Worm (Caenorhabditis elegans): ENCODE results near the gene W08F4.13.
"Not testable (repeated sequence)": the region's sequence is repeated elsewhere in the genome, so short reads cannot be mapped to it uniquely, and the experiment has no call there.

Gene W08F4.13

ce11 chrII:584321-584848, at the start of gene W08F4.13, which contains the start of gene W08F4.12:
Gene W08F4.13 (plus strand): TSS chrII:584798.
Gene W08F4.12 (minus strand): TSS chrII:584421.
- TF ChIP-seq ztf-29 (GFP tag; IDR thresholded peaks at IDR 0.05) = no peak
- no peak for TF ChIP-seq flt-1 (GFP tag; IDR thresholded peaks at IDR 0.05)
- TF ChIP-seq med-1 (GFP tag; optimal IDR thresholded peaks at IDR 0.05; ENCODE audit: insufficient read depth) = no peak
- TF ChIP-seq ztf-23 (GFP tag; IDR thresholded peaks at IDR 0.05) = no peak
- no peak for TF ChIP-seq T22C8.4 (GFP tag; IDR thresholded peaks at IDR 0.05)
- TF ChIP-seq klf-2 (GFP tag; conservative IDR thresholded peaks at IDR 0.05) = no peak
- TF ChIP-seq ref-1 (GFP tag; conservative IDR thresholded peaks at IDR 0.05) = no peak
- no peak for TF ChIP-seq cog-1 (tag; optimal IDR thresholded peaks at IDR 0.05)
- TF ChIP-seq tab-1 (GFP tag; IDR thresholded peaks at IDR 0.05) = no peak

DNA sequence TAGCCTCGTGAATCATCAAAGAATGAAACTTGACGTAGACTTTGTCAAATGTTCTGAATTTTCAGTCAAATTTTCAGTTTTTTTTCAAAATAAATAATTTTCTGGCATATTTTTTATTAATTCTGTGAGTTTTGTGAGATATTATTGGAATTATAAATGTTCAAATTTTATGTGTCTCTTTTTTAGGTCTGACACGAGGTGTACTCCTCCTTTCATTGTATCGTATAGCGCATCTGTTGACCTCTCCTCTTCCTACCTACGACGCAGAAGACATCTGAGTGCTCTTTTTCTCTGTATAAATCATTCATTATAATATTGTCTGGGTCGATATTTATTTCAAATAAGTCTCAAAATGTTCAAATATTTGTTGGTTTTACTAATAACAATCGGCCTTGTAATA, 49.4 kb upstream of the W08F4.13 start, which contains the start of gene T27A1.3:
Gene T27A1.3, plus strand, starts transcription at position 301 of the 400 bp plus-strand sequence.
- TF ChIP-seq med-1 (GFP tag; optimal IDR thresholded peaks at IDR 0.05; ENCODE audit: insufficient read depth); klf-2 (GFP tag; conservative IDR thresholded peaks at IDR 0.05); ztf-29 (GFP tag; IDR thresholded peaks at IDR 0.05): not testable (repeated sequence)

DNA sequence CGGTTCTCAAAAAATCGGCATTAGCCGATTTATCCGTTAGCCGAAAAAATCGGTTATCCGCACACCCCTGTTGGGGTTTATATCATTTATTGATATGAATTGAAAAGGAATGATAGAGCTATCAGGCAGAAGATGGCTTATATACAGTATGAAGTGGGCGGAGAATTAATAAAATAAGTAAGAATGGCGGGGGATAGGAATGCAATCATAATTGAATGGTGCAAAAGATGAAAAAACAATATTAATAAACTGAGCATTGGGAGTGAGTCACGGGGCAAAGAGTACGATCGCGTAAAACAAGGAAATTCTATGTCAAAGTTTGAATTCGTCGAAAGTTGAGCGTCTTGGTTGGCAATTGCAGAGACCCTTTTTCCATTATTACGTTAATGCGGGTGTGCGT, 47.8 kb upstream of the W08F4.13 start, which contains the start of gene T27A1.2:
Gene T27A1.2, minus strand, starts transcription at position 101 of the 400 bp plus-strand sequence.
- TF ChIP-seq flt-1 (GFP tag; IDR thresholded peaks at IDR 0.05) = no peak

ce11 chrII:542416-542815, 42.2 kb upstream of the W08F4.13 start:
- TF ChIP-seq flt-1 (GFP tag; IDR thresholded peaks at IDR 0.05) = 0 out of 2 replicates have a peak, but pooled peaks have one; percentile 14
- no peak for TF ChIP-seq klf-2 (GFP tag; conservative IDR thresholded peaks at IDR 0.05)
- no peak for TF ChIP-seq ztf-29 (GFP tag; IDR thresholded peaks at IDR 0.05)

DNA sequence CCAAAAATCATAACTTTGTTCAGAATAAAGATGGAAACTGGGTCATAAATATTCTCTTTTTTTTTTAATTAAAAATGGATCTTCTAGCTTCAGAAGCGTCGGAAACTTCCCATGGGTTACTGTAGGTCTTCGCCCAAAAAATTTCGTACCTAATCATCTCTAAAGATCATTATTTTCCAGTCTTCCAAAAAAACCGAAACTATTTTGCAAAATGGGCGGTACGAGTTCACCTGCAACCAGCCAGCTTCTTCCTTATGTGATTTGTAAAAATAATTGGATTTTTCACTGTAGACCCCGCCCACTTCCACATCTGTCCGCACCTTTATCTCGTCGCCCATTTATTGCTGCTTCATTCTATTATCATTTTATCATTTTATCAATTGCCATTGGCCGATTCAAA, 38.2 kb upstream of the W08F4.13 start, which contains the start of gene mlt-10:
Gene mlt-10, plus strand, starts transcription at position 301 of the 400 bp plus-strand sequence.
- TF ChIP-seq klf-2 (GFP tag; conservative IDR thresholded peaks at IDR 0.05) (no peak), T22C8.4 (GFP tag; IDR thresholded peaks at IDR 0.05) (no peak), med-1 (GFP tag; optimal IDR thresholded peaks at IDR 0.05; ENCODE audit: insufficient read depth) (no peak), tab-1 (GFP tag; IDR thresholded peaks at IDR 0.05) (no peak), cog-1 (tag; optimal IDR thresholded peaks at IDR 0.05) (no peak), ref-1 (GFP tag; conservative IDR thresholded peaks at IDR 0.05) (no peak), flt-1 (GFP tag; IDR thresholded peaks at IDR 0.05) (no peak), ztf-23 (GFP tag; IDR thresholded peaks at IDR 0.05) (no peak), ztf-29 (GFP tag; IDR thresholded peaks at IDR 0.05) (no peak)

DNA sequence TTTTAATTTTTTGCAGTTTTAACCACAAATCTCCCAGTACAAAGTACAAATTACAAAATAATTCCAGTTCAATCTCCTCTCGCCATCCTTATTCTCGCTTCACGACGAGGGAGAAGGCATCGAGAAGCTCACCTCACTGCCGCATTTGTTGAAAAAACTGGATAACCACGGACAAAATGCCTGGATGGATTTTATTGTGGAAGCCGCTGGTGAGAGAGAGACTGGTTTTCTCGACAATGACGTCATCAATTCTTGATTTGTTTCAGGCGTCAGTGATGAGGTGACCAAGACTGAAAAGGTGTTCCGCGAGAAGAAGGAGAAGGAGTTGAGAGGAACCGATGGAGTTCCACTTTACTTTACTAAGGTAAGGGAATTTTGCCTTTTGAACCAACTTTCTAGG, 35.1 kb upstream of the W08F4.13 start:
- TF ChIP-seq flt-1 (GFP tag; IDR thresholded peaks at IDR 0.05) (no peak), klf-2 (GFP tag; conservative IDR thresholded peaks at IDR 0.05) (no peak), ref-1 (GFP tag; conservative IDR thresholded peaks at IDR 0.05) (no peak), cog-1 (tag; optimal IDR thresholded peaks at IDR 0.05) (no peak), ztf-23 (GFP tag; IDR thresholded peaks at IDR 0.05) (no peak), T22C8.4 (GFP tag; IDR thresholded peaks at IDR 0.05) (no peak), ztf-29 (GFP tag; IDR thresholded peaks at IDR 0.05) (no peak), tab-1 (GFP tag; IDR thresholded peaks at IDR 0.05) (no peak), med-1 (GFP tag; optimal IDR thresholded peaks at IDR 0.05; ENCODE audit: insufficient read depth) (no peak)

DNA sequence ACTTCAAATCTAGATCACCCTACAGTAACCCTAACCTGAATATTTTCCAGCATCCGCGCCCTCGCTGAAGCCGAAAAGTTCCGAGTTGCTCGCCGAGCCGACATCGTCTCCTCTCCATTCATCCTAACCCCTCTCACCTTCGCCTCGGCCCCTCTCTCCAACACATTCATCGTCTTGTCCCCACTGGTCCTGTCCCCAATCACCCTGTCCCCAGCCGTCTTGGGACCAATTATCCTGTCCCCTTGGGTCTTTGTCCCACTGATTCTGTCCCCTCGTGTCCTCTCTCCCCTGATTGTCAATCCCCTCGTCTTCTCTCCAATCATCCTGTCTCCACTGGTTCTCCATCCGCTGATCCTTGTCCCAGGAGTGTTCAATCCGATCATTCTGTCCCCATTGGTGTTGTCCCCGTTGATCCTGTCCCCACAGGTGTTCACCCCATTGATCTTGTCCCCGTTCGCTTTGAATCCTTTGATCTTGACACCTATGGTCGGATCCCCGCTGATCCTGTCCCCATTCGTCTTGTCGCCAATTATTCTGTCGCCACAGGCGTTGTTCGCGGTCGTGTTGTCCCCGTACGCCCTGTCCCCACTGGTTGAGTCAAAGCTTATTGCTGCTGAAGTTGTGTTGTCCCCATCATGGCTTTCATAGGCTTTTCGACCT, 33.2 kb upstream of the W08F4.13 start, which contains the start of gene lips-7:
Gene lips-7, plus strand, starts transcription at position 610 of the 660 bp plus-strand sequence.
- TF ChIP-seq ztf-29 (GFP tag; IDR thresholded peaks at IDR 0.05) (no peak), tab-1 (GFP tag; IDR thresholded peaks at IDR 0.05) (no peak), med-1 (GFP tag; optimal IDR thresholded peaks at IDR 0.05; ENCODE audit: insufficient read depth) (no peak), ref-1 (GFP tag; conservative IDR thresholded peaks at IDR 0.05) (no peak), T22C8.4 (GFP tag; IDR thresholded peaks at IDR 0.05) (no peak), cog-1 (tag; optimal IDR thresholded peaks at IDR 0.05) (no peak), ztf-23 (GFP tag; IDR thresholded peaks at IDR 0.05) (no peak), klf-2 (GFP tag; conservative IDR thresholded peaks at IDR 0.05) (no peak), flt-1 (GFP tag; IDR thresholded peaks at IDR 0.05) (no peak)

DNA sequence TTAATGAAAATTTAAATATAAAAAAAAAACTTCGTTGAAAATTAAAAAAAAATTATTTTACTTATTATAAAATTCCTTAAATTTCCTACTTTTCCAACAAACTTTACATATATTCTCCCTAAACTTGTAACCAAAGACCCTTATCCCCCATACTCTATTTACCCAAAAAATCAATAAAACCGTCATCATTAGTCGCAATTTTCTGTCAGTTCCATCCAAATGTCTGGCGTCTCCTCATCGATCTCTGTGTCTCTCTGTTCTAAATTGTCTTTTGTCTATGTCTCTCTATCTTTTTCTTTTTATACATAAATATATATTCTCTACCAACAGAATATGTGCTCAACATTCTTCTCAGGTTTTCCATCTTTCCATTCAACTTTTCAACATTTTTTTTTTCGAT, 29.2 kb upstream of the W08F4.13 start:
- TF ChIP-seq ztf-23 (GFP tag; IDR thresholded peaks at IDR 0.05) (no peak), cog-1 (tag; optimal IDR thresholded peaks at IDR 0.05) (no peak), T22C8.4 (GFP tag; IDR thresholded peaks at IDR 0.05) (peak; percentile 52), med-1 (GFP tag; optimal IDR thresholded peaks at IDR 0.05; ENCODE audit: insufficient read depth) (no peak)

ce11 chrII:556185-556584, 28.4 kb upstream of the W08F4.13 start, which contains the start of the genes C09E8.1 and C09E8.6:
Gene C09E8.1 (plus strand): TSS chrII:556485.
Gene C09E8.6 (plus strand): TSS chrII:556497.
- TF ChIP-seq klf-2 (GFP tag; conservative IDR thresholded peaks at IDR 0.05) = no peak
- no peak for TF ChIP-seq flt-1 (GFP tag; IDR thresholded peaks at IDR 0.05)
- TF ChIP-seq ztf-23 (GFP tag; IDR thresholded peaks at IDR 0.05) = no peak
- TF ChIP-seq ref-1 (GFP tag; conservative IDR thresholded peaks at IDR 0.05) = no peak
- TF ChIP-seq med-1 (GFP tag; optimal IDR thresholded peaks at IDR 0.05; ENCODE audit: insufficient read depth) = no peak
- TF ChIP-seq T22C8.4 (GFP tag; IDR thresholded peaks at IDR 0.05) = no peak
- no peak for TF ChIP-seq ztf-29 (GFP tag; IDR thresholded peaks at IDR 0.05)
- no peak for TF ChIP-seq tab-1 (GFP tag; IDR thresholded peaks at IDR 0.05)
- no peak for TF ChIP-seq cog-1 (tag; optimal IDR thresholded peaks at IDR 0.05)

DNA sequence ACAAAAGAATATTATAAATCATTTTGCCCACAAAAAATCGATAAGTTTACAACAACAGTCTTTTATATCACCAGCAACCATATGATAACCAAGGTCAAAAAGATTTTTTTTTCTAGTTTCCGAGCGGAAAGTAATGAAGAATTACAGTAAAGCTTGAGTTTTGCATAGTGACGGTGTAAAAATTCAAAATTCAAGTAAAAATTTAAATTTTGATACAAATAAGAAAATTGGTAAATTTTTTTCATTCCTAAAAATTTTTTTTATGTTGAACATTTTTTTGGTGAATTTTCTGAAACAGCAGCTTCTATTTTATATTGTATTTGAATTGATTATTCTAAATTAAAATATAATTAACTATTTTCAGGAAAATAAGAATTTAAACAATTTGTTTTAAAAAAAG, 15.8 kb upstream of the W08F4.13 start, which contains the start of gene W08F4.5:
Gene W08F4.5, minus strand, starts transcription at position 101 of the 400 bp plus-strand sequence.
- TF ChIP-seq cog-1 (tag; optimal IDR thresholded peaks at IDR 0.05) (no peak), flt-1 (GFP tag; IDR thresholded peaks at IDR 0.05) (no peak)
